Worm (Caenorhabditis elegans): ENCODE measurements around the gene cdc-25.4.

cdc-25.4 gene

ce11 chrII:10197091-10197675, 7.9 kb upstream of the cdc-25.4 start, which contains the start of gene R05H5.3:
R05H5.3 (plus strand) TSS chrII:10197625.
- TF ChIP-seq efl-1 (optimal IDR thresholded peaks at IDR 0.05), result peak; percentile 83 to 94
- TF ChIP-seq efl-1 (GFP tag; optimal IDR thresholded peaks at IDR 0.05 in 1 of 2), result peak; percentile 80 to 97
- TF ChIP-seq aha-1 (tag; optimal IDR thresholded peaks at IDR 0.05), result no peak
- no peak for TF ChIP-seq dsc-1 (tag; optimal IDR thresholded peaks at IDR 0.05)
- peak; percentile 20 for TF ChIP-seq swsn-7 (tag; optimal IDR thresholded peaks at IDR 0.05)
- TF ChIP-seq mdl-1 (tag; optimal IDR thresholded peaks at IDR 0.05), result no peak
- peak; percentile 51 for TF ChIP-seq blmp-1 (tag; optimal IDR thresholded peaks at IDR 0.05)
- TF ChIP-seq C04F5.9 (tag; optimal IDR thresholded peaks at IDR 0.05), result no peak
- TF ChIP-seq C16A3.4 (tag; optimal IDR thresholded peaks at IDR 0.05), result peak; percentile 67
- no peak for TF ChIP-seq mab-9 (GFP tag; IDR thresholded peaks at IDR 0.05)
- TF ChIP-seq vab-15 (tag; optimal IDR thresholded peaks at IDR 0.05), result no peak
- no peak for TF ChIP-seq snpc-4 (tag; optimal IDR thresholded peaks at IDR 0.05)
- peak; percentile 67 for TF ChIP-seq skn-1 (tag; optimal IDR thresholded peaks at IDR 0.05)
- TF ChIP-seq nhr-90 (tag; optimal IDR thresholded peaks at IDR 0.05; ENCODE audit: poor library complexity), result no peak
- no peak for TF ChIP-seq snu-23 (GFP tag; optimal IDR thresholded peaks at IDR 0.05)
- no peak for TF ChIP-seq mef-2 (tag; optimal IDR thresholded peaks at IDR 0.05)
- no peak for TF ChIP-seq sox-4 (tag; optimal IDR thresholded peaks at IDR 0.05)
- TF ChIP-seq lin-14 (GFP tag; optimal IDR thresholded peaks at IDR 0.05), result peak; percentile 68
- no peak for TF ChIP-seq nhr-84 (tag; optimal IDR thresholded peaks at IDR 0.05)
- no peak for TF ChIP-seq tlp-1 (tag; optimal IDR thresholded peaks at IDR 0.05)
- TF ChIP-seq pag-3 (tag; optimal IDR thresholded peaks at IDR 0.05; ENCODE audit: borderline replicate concordance, insufficient read depth), result no peak
- TF ChIP-seq nhr-11 (tag; optimal IDR thresholded peaks at IDR 0.05), result no peak
- TF ChIP-seq C34B4.2 (tag; optimal IDR thresholded peaks at IDR 0.05), result no peak
- TF ChIP-seq ceh-8 (GFP tag; optimal IDR thresholded peaks at IDR 0.05), result no peak
- no peak for TF ChIP-seq irx-1 (tag; optimal IDR thresholded peaks at IDR 0.05)
- no peak for TF ChIP-seq mep-1 (tag; optimal IDR thresholded peaks at IDR 0.05)
- no peak for TF ChIP-seq grh-1 (GFP tag; IDR thresholded peaks at IDR 0.05)
- TF ChIP-seq F16B12.6 (tag; optimal IDR thresholded peaks at IDR 0.05), result no peak
- TF ChIP-seq elt-3 (tag; optimal IDR thresholded peaks at IDR 0.05), result peak in 1 of 6 experiments; percentile 43
- TF ChIP-seq hpl-2 (GFP tag; optimal IDR thresholded peaks at IDR 0.05), result no peak
- peak; percentile 74 for TF ChIP-seq rnt-1 (tag; optimal IDR thresholded peaks at IDR 0.05)
- TF ChIP-seq fos-1 (tag; optimal IDR thresholded peaks at IDR 0.05), result no peak
- no peak for TF ChIP-seq unc-98 (GFP tag; IDR thresholded peaks at IDR 0.05)
- peak; percentile 75 for TF ChIP-seq lin-15B (tag; optimal IDR thresholded peaks at IDR 0.05)
- TF ChIP-seq egl-27 (tag; optimal IDR thresholded peaks at IDR 0.05), result no peak
- TF ChIP-seq elt-2 (tag; optimal IDR thresholded peaks at IDR 0.05), result no peak
- peak; percentile 26 for TF ChIP-seq tbx-2 (tag; optimal IDR thresholded peaks at IDR 0.05)
- TF ChIP-seq aly-2 (tag; optimal IDR thresholded peaks at IDR 0.05), result no peak
- TF ChIP-seq lsy-2 (tag; optimal IDR thresholded peaks at IDR 0.05), result peak; percentile 44 to 86
- peak; percentile 49 for TF ChIP-seq nhr-85 (tag)
- peak; percentile 77 to 92 for TF ChIP-seq lin-35 (GFP tag; optimal IDR thresholded peaks at IDR 0.05)
- no peak for TF ChIP-seq ets-5 (GFP tag; IDR thresholded peaks at IDR 0.05)
- no peak for TF ChIP-seq nhr-28 (tag; optimal IDR thresholded peaks at IDR 0.05)
- no peak for TF ChIP-seq pax-3 (tag; optimal IDR thresholded peaks at IDR 0.05)
- no peak for TF ChIP-seq ztf-11 (tag; optimal IDR thresholded peaks at IDR 0.05)
- TF ChIP-seq nhr-20 (tag; optimal IDR thresholded peaks at IDR 0.05), result peak; percentile 42
- no peak for TF ChIP-seq ceh-88 (GFP tag; IDR thresholded peaks at IDR 0.05)
- TF ChIP-seq lin-13 (GFP tag; optimal IDR thresholded peaks at IDR 0.05), result peak; percentile 41
- no peak for TF ChIP-seq nhr-71 (tag; optimal IDR thresholded peaks at IDR 0.05)
- no peak for TF ChIP-seq zip-4 (GFP tag; optimal IDR thresholded peaks at IDR 0.05)
- TF ChIP-seq ama-1 (optimal IDR thresholded peaks at IDR 0.05), result no peak
- peak; percentile 46 for TF ChIP-seq nhr-77 (tag; optimal IDR thresholded peaks at IDR 0.05)
- no peak for TF ChIP-seq hlh-4 (tag; optimal IDR thresholded peaks at IDR 0.05)
- TF ChIP-seq zag-1 (tag; optimal IDR thresholded peaks at IDR 0.05), result no peak

All from whole organism, L1 larva.